Worm (Caenorhabditis elegans): ENCODE measurements around the gene sir-2.1.

DNA sequence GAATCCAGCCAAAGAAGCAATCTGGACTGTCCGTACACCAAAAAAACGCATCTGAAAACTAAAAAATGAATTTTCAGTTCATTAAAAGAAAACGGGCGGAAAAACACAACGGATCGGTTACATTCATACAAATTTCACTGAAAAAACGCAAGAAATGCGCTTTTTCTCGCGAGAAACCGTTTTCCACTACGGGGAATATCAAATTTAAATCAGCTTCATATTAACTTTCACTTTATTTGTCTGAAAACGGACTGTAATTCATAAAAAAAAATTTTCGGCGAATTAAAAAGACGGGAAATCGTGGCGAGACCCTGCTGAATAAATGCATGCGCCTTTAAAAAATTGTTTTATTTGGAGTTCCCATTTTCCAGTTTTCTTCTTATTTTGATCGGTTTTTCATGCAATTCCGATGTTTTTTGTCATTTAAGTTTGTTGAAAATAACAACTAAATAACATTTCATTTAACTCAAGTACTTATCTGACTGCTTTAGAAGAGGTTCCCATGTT lies 1.8 kb upstream of the sir-2.1 start, which contains the start of gene pges-2:
- no peak for TF ChIP-seq ama-1 (optimal IDR thresholded peaks at IDR 0.05)
- TF ChIP-seq ets-7 (tag; optimal IDR thresholded peaks at IDR 0.05), result no peak
- no peak for TF ChIP-seq hmg-4 (GFP tag; optimal IDR thresholded peaks at IDR 0.05)
- TF ChIP-seq tbx-11 (GFP tag; IDR thresholded peaks at IDR 0.05), result no peak
- no peak for TF ChIP-seq ceh-36 (tag; optimal IDR thresholded peaks at IDR 0.05)
- no peak for TF ChIP-seq hnd-1 (tag; optimal IDR thresholded peaks at IDR 0.05)
- no peak for TF ChIP-seq tra-4 (tag; optimal IDR thresholded peaks at IDR 0.05)
- no peak for TF ChIP-seq hmbx-1 (tag; optimal IDR thresholded peaks at IDR 0.05)
- TF ChIP-seq pes-1 (GFP tag; IDR thresholded peaks at IDR 0.05), result no peak
- TF ChIP-seq ceh-13 (GFP tag; optimal IDR thresholded peaks at IDR 0.05), result no peak

Data from whole organism, early embryonic.